Fruit fly (Drosophila melanogaster) Kc167 (cell line): ENCODE data around the gene Gba1b.

Experiments used
- Sin3A ChIP-seq: fragments of >200 bp; optimal IDR thresholded peaks from 2 replicates; lab custom pipeline; 2018; ENCODE audit warnings: missing external identifiers
- h ChIP-seq: fragments of >200 bp; optimal IDR thresholded peaks from 3 replicates; lab custom pipeline; 2018; ENCODE audit warnings: missing external identifiers
- insv ChIP-seq: fragments of >200 bp; optimal IDR thresholded peaks from 3 replicates; lab custom pipeline; 2018; ENCODE audit warnings: missing external identifiers
- ttk ChIP-seq: sonication (Bioruptor generic); optimal IDR thresholded peaks from 2 replicates; lab custom pipeline; 2017; ENCODE audit warnings: missing external identifiers

DNA sequence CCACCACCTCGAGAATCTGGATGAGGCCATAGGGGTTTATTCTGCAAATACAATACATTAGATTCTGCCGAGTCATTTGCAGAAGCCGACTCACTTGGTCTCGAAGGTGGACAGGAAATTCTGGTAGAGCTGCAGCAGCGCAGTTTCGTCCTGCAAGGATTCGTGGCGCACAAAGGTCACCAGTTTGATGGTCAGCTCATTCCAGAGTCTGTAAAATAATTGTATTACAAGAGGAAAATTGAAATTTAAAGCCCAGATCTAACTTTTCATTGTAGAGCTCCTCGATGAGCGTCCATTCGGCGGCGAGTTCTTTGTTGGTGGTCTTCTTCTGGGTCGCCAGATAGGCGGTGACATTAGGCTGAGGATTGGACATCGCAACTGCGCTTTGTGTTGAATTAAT is 27.9 kb downstream of the Gba1b start:
- TF ChIP-seq Sin3A (lab: Kevin White, UChicago) = no peak
- TF ChIP-seq ttk (lab: Kevin White, UChicago) = no peak
- TF ChIP-seq insv = no peak
- no peak for TF ChIP-seq h (lab: Kevin White, UChicago)
